Worm (Caenorhabditis elegans): Measurements from ENCODE around the gene F58F9.4.

- TF ChIP-seq ztf-23 (GFP tag; IDR thresholded peaks at IDR 0.05): no peak
- TF ChIP-seq cog-1 (tag; optimal IDR thresholded peaks at IDR 0.05): no peak
- TF ChIP-seq klf-2 (GFP tag; conservative IDR thresholded peaks at IDR 0.05): no peak
- TF ChIP-seq tab-1 (GFP tag; IDR thresholded peaks at IDR 0.05): no peak
- no peak for TF ChIP-seq T22C8.4 (GFP tag; IDR thresholded peaks at IDR 0.05)
- no peak for TF ChIP-seq ref-1 (GFP tag; conservative IDR thresholded peaks at IDR 0.05)
- TF ChIP-seq flt-1 (GFP tag; IDR thresholded peaks at IDR 0.05): no peak
- TF ChIP-seq med-1 (GFP tag; optimal IDR thresholded peaks at IDR 0.05; ENCODE audit: insufficient read depth): no peak
These were observed 6.8 kb downstream of the F58F9.4 start, which contains the start of the genes F58F9.6 and F58F9.8 for ce11 chrIV:6237508-6238227.
